Worm (Caenorhabditis elegans) whole organism, L2 larva: ENCODE data around the gene F07C3.2.

Experiments
- ama-1 ChIP-seq: fragments of 150-350 bp; optimal IDR thresholded peaks from 2 replicates; lab custom pipeline; 2018; ENCODE audit warnings: inconsistent platforms
- ceh-82 ChIP-seq: fragments of 150-350 bp; optimal IDR thresholded peaks from 2 replicates; lab custom pipeline; 2014; ENCODE audit warnings: missing biosample characterization, missing genetic modification characterization
- lin-39 ChIP-seq: fragments of 150-350 bp; optimal IDR thresholded peaks from 2 replicates; lab custom pipeline; 2014; ENCODE audit warnings: missing biosample characterization, missing genetic modification reagents, missing genetic modification characterization
- nhr-10 ChIP-seq: sonication (generic microtip); optimal IDR thresholded peaks from 2 replicates; lab custom pipeline; 2017; ENCODE audit warnings: missing biosample characterization, missing genetic modification characterization
- nhr-12 ChIP-seq: fragments of 150-350 bp; optimal IDR thresholded peaks from 2 replicates; lab custom pipeline; 2014; ENCODE audit warnings: missing biosample characterization, missing genetic modification characterization
- sem-4 ChIP-seq: fragments of 150-350 bp; optimal IDR thresholded peaks from 2 replicates; lab custom pipeline; 2014; ENCODE audit warnings: missing biosample characterization, missing genetic modification reagents, missing genetic modification characterization
- snpc-4 ChIP-seq: fragments of 150-350 bp; optimal IDR thresholded peaks from 2 replicates; lab custom pipeline; 2014; ENCODE audit warnings: missing biosample characterization, missing genetic modification characterization

DNA sequence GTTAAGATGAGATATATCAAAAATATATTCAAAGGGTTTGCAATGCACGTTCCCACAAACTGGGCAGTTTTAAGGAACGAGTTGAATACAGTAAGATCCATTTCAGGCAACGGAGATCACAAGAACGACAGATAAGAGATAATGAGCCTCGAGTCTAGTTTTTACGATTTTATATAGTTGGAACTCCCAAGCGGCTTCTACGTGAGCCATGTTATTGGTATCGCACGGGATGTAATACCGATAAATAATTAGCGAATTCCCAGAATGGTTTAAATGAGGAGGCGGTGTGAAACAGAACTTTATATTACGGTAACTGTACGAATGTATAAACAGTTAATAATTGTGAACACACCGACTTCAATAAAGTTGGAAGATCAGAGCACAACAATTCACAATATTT, 27.0 kb upstream of the F07C3.2 start, which contains the start of gene str-177:
- TF ChIP-seq sem-4 (tag; lab: Kevin White, UChicago) (no peak), ama-1 (lab: Kevin White, UChicago) (no peak), ceh-82 (tag; lab: Kevin White, UChicago) (no peak), nhr-12 (tag; lab: Kevin White, UChicago) (no peak), nhr-10 (tag; lab: Kevin White, UChicago) (no peak), lin-39 (tag; lab: Kevin White, UChicago) (no peak), snpc-4 (tag; lab: Kevin White, UChicago) (no peak)
